Fruit fly (Drosophila melanogaster) whole organism, prepupa: Measurements from ENCODE around the gene CG17855.

Experiments used
- CG10631 ChIP-seq: fragments of 200-800 bp; sonication (Bioruptor generic); optimal IDR thresholded peaks from 2 replicates; lab custom pipeline; 2016; ENCODE audit warnings: missing biosample characterization, missing genetic modification characterization
- CG10669 ChIP-seq: fragments of 200-800 bp; sonication (Bioruptor generic); optimal IDR thresholded peaks from 3 replicates; lab custom pipeline; 2018; ENCODE audit warnings: missing biosample characterization, mild to moderate bottlenecking, missing genetic modification characterization, moderate library complexity
- CG11294 ChIP-seq: fragments of 200-800 bp; sonication (Bioruptor generic); IDR thresholded peaks from 2 replicates; pipeline ENCODE4 v1.3.6; 2022; ENCODE audit warnings: missing biosample characterization, missing genetic modification characterization
- CG11762 ChIP-seq: fragments of 200-800 bp; sonication (Bioruptor generic); optimal IDR thresholded peaks from 3 replicates; lab custom pipeline; 2016; ENCODE audit warnings: missing biosample characterization, missing genetic modification characterization; ENCODE audit not compliant: insufficient read depth
- CG15336 ChIP-seq: fragments of 200-800 bp; sonication (Bioruptor generic); IDR thresholded peaks from 2 replicates; pipeline ENCODE4 v1.3.6; 2022; ENCODE audit warnings: missing biosample characterization, missing genetic modification characterization
- CG1621 ChIP-seq: fragments of 200-800 bp; sonication (Bioruptor generic); optimal IDR thresholded peaks from 3 replicates; lab custom pipeline; 2018; ENCODE audit warnings: missing biosample characterization, mild to moderate bottlenecking, missing genetic modification characterization
- CG16779 ChIP-seq: fragments of 200-800 bp; sonication (Bioruptor generic); optimal IDR thresholded peaks from 3 replicates; lab custom pipeline; 2017; ENCODE audit warnings: missing biosample characterization, mild to moderate bottlenecking, missing genetic modification characterization
- CG31627 ChIP-seq: fragments of 200-800 bp; sonication (Bioruptor generic); optimal IDR thresholded peaks from 3 replicates; lab custom pipeline; 2016; ENCODE audit warnings: missing biosample characterization, missing genetic modification characterization
- CG32006 ChIP-seq: fragments of 200-800 bp; sonication (Bioruptor generic); optimal IDR thresholded peaks from 3 replicates; lab custom pipeline; 2017; ENCODE audit warnings: missing biosample characterization, mild to moderate bottlenecking, missing genetic modification characterization
- CG34406 ChIP-seq: fragments of 200-800 bp; sonication (Bioruptor generic); optimal IDR thresholded peaks from 3 replicates; lab custom pipeline; 2016; ENCODE audit warnings: missing biosample characterization, missing genetic modification characterization
- CG4318 ChIP-seq: fragments of 200-800 bp; sonication (Bioruptor generic); optimal IDR thresholded peaks from 3 replicates; lab custom pipeline; 2017; ENCODE audit warnings: missing biosample characterization, mild to moderate bottlenecking, missing genetic modification characterization
- CG6163 ChIP-seq: fragments of 200-800 bp; sonication (Bioruptor generic); IDR thresholded peaks from 3 replicates; pipeline ENCODE4 v1.3.6; 2022; ENCODE audit warnings: missing biosample characterization, missing genetic modification characterization
- CG6792 ChIP-seq: fragments of 200-800 bp; sonication (Bioruptor generic); optimal IDR thresholded peaks from 3 replicates; lab custom pipeline; 2016; ENCODE audit warnings: missing biosample characterization, missing genetic modification characterization
- CG6808 ChIP-seq: fragments of 200-800 bp; sonication (Bioruptor generic); optimal IDR thresholded peaks from 3 replicates; lab custom pipeline; 2017; ENCODE audit warnings: missing biosample characterization, missing genetic modification characterization, mild to moderate bottlenecking, moderate library complexity, missing genetic modification reagents
- CG6854 ChIP-seq: fragments of 200-800 bp; sonication (Bioruptor generic); optimal IDR thresholded peaks from 2 replicates; lab custom pipeline; 2017; ENCODE audit warnings: missing biosample characterization, mild to moderate bottlenecking, missing genetic modification characterization
- CG7368 ChIP-seq: fragments of 200-800 bp; sonication (Bioruptor generic); optimal IDR thresholded peaks from 3 replicates; lab custom pipeline; 2016; ENCODE audit warnings: missing biosample characterization, missing genetic modification characterization
- CG8119 ChIP-seq: fragments of 200-800 bp; sonication (Bioruptor generic); IDR thresholded peaks from 3 replicates; pipeline ENCODE4 v1.3.6; 2022; ENCODE audit warnings: missing biosample characterization, missing genetic modification characterization
- CG8319 ChIP-seq: fragments of 200-800 bp; sonication (Bioruptor generic); optimal IDR thresholded peaks from 3 replicates; lab custom pipeline; 2016; ENCODE audit warnings: missing biosample characterization, missing genetic modification characterization
- CG8632 ChIP-seq: fragments of 200-800 bp; sonication (Bioruptor generic); optimal IDR thresholded peaks from 3 replicates; lab custom pipeline; 2016; ENCODE audit warnings: missing biosample characterization, missing genetic modification characterization
- CG9139 ChIP-seq: fragments of 200-800 bp; sonication (Bioruptor generic); optimal IDR thresholded peaks from 3 replicates; lab custom pipeline; 2017; ENCODE audit warnings: missing biosample characterization, mild to moderate bottlenecking, missing genetic modification characterization
- Eip75B ChIP-seq: fragments of 200-800 bp; sonication (Bioruptor generic); optimal IDR thresholded peaks from 3 replicates; lab custom pipeline; 2016; ENCODE audit warnings: missing biosample characterization, missing genetic modification characterization
- Eip78C ChIP-seq: fragments of 200-800 bp; sonication (Bioruptor generic); peaks from one replicate; lab custom pipeline; 2016; ENCODE audit warnings: missing biosample characterization, missing genetic modification characterization
- Eip93F ChIP-seq: fragments of 200-800 bp; sonication (Bioruptor generic); optimal IDR thresholded peaks from 2 replicates; lab custom pipeline; 2016; ENCODE audit warnings: missing biosample characterization, mild to moderate bottlenecking, missing genetic modification characterization
- Ets21C ChIP-seq: fragments of 200-800 bp; sonication (Bioruptor generic); optimal IDR thresholded peaks from 3 replicates; lab custom pipeline; 2016; ENCODE audit warnings: missing biosample characterization, missing genetic modification characterization
- Ets96B ChIP-seq: fragments of 200-800 bp; optimal IDR thresholded peaks from 2 replicates; lab custom pipeline; 2019; ENCODE audit warnings: missing biosample characterization, mild to moderate bottlenecking, missing genetic modification characterization, moderate library complexity
- Gug ChIP-seq: fragments of 200-800 bp; sonication (Bioruptor generic); IDR thresholded peaks from 2 replicates; pipeline ENCODE4 v1.3.6; 2022; ENCODE audit warnings: missing biosample characterization, missing genetic modification characterization
- Hr38 ChIP-seq: sonication (Bioruptor generic); optimal IDR thresholded peaks from 2 replicates; lab custom pipeline; 2016; ENCODE audit warnings: missing biosample characterization, missing genetic modification characterization
- Hr39 ChIP-seq: fragments of 200-800 bp; sonication (Bioruptor generic); optimal IDR thresholded peaks from 2 replicates; lab custom pipeline; 2016; ENCODE audit warnings: missing biosample characterization, missing genetic modification characterization
- Hr4 ChIP-seq: fragments of 200-800 bp; sonication (Bioruptor generic); optimal IDR thresholded peaks from 3 replicates; lab custom pipeline; 2016; ENCODE audit warnings: missing biosample characterization, missing genetic modification characterization
- Met ChIP-seq: fragments of 200-800 bp; sonication (Bioruptor generic); optimal IDR thresholded peaks from 3 replicates; lab custom pipeline; 2016; ENCODE audit warnings: missing biosample characterization, missing genetic modification characterization
- OdsH ChIP-seq: fragments of 200-800 bp; sonication (Bioruptor generic); optimal IDR thresholded peaks from 3 replicates; lab custom pipeline; 2016; ENCODE audit warnings: missing biosample characterization, missing genetic modification characterization
- Sox14 ChIP-seq: fragments of 200-800 bp; sonication (Bioruptor generic); optimal IDR thresholded peaks from 3 replicates; lab custom pipeline; 2016; ENCODE audit warnings: missing biosample characterization, missing genetic modification characterization
- Sox15 ChIP-seq: fragments of 200-800 bp; sonication (Bioruptor generic); optimal IDR thresholded peaks from 3 replicates; lab custom pipeline; 2016; ENCODE audit warnings: missing biosample characterization, missing genetic modification characterization
- achi ChIP-seq: fragments of 200-800 bp; sonication (Bioruptor generic); optimal IDR thresholded peaks from 3 replicates; lab custom pipeline; 2016; ENCODE audit warnings: missing biosample characterization, missing genetic modification characterization
- acj6 ChIP-seq: fragments of 200-800 bp; sonication (Bioruptor generic); optimal IDR thresholded peaks from 3 replicates; lab custom pipeline; 2016; ENCODE audit warnings: missing biosample characterization, missing genetic modification characterization
- cyc ChIP-seq: fragments of 200-800 bp; sonication (Bioruptor generic); optimal IDR thresholded peaks from 3 replicates; lab custom pipeline; 2016; ENCODE audit warnings: missing biosample characterization, missing genetic modification characterization
- dac ChIP-seq: fragments of 200-800 bp; sonication (Bioruptor generic); optimal IDR thresholded peaks from 2 replicates; lab custom pipeline; 2017; ENCODE audit warnings: missing biosample characterization, mild to moderate bottlenecking, missing genetic modification characterization
- dsx ChIP-seq: fragments of 200-800 bp; optimal IDR thresholded peaks from 3 replicates; lab custom pipeline; 2019; ENCODE audit warnings: missing biosample characterization, mild to moderate bottlenecking, missing genetic modification characterization, moderate library complexity; ENCODE audit not compliant: poor library complexity, severe bottlenecking
- eg ChIP-seq: fragments of 200-800 bp; sonication (Bioruptor generic); IDR thresholded peaks from 3 replicates; pipeline ENCODE4 v1.3.6; 2022; ENCODE audit warnings: missing biosample characterization, missing genetic modification characterization
- esn ChIP-seq: fragments of 200-800 bp; sonication (Bioruptor generic); optimal IDR thresholded peaks from 2 replicates; lab custom pipeline; 2016; ENCODE audit warnings: missing biosample characterization, mild to moderate bottlenecking, missing genetic modification characterization, moderate library complexity
- fd59A ChIP-seq: fragments of 200-800 bp; sonication (Bioruptor generic); optimal IDR thresholded peaks from 2 replicates; lab custom pipeline; 2017; ENCODE audit warnings: missing biosample characterization, mild to moderate bottlenecking, missing genetic modification characterization, missing genetic modification reagents
- lz ChIP-seq: fragments of 200-800 bp; sonication (Bioruptor generic); optimal IDR thresholded peaks from 3 replicates; lab custom pipeline; 2016; ENCODE audit warnings: missing biosample characterization, missing genetic modification characterization
- net ChIP-seq: fragments of 200-800 bp; sonication (Bioruptor generic); optimal IDR thresholded peaks from 3 replicates; lab custom pipeline; 2016; ENCODE audit warnings: missing biosample characterization, missing genetic modification characterization
- pdm3 ChIP-seq: fragments of 200-800 bp; sonication (Bioruptor generic); optimal IDR thresholded peaks from 3 replicates; lab custom pipeline; 2016; ENCODE audit warnings: missing biosample characterization, missing genetic modification characterization
- salr ChIP-seq, 2 experiments: fragments of 200-800 bp; sonication (Bioruptor generic); optimal IDR thresholded peaks; 3 replicates each; lab custom pipeline; 2016 to 2018; ENCODE audit warnings: missing biosample characterization in 2 of 2, missing genetic modification characterization in 2 of 2, mild to moderate bottlenecking in 1 of 2
- ss ChIP-seq, 2 experiments: fragments of 200-800 bp; sonication (Bioruptor generic); optimal IDR thresholded peaks; 2 replicates in 1 of 2; 3 replicates in 1 of 2; lab custom pipeline; 2017 to 2018; ENCODE audit warnings: mild to moderate bottlenecking in 2 of 2, missing biosample characterization in 2 of 2, missing genetic modification characterization in 2 of 2, moderate library complexity in 1 of 2
- vri ChIP-seq: fragments of 200-800 bp; sonication (Bioruptor generic); optimal IDR thresholded peaks from 3 replicates; lab custom pipeline; 2016; ENCODE audit warnings: missing biosample characterization, mild to moderate bottlenecking, missing genetic modification characterization

Gene CG17855

dm6 chr2L:9569588-9570434 lies 29.5 kb downstream of the CG17855 start (continued):
- peak; percentile 97 for TF ChIP-seq CG34406 (GFP tag; lab: Kevin White, UChicago)
- no peak for TF ChIP-seq Hr38 (GFP tag; lab: Kevin White, UChicago)
- peak; percentile 96 for TF ChIP-seq Ets96B (tag; lab: Kevin White, UChicago)
- TF ChIP-seq lz (GFP tag; lab: Kevin White, UChicago), result peak; percentile 94
- peak; percentile 87 for TF ChIP-seq Hr39 (GFP tag; lab: Kevin White, UChicago)
- TF ChIP-seq Sox15 (GFP tag; lab: Kevin White, UChicago), result peak; percentile 89
- peak; percentile 97 for TF ChIP-seq CG8119 (GFP tag; lab: Robert Waterston, UW)
- TF ChIP-seq CG15336 (GFP tag; lab: Robert Waterston, UW), result peak; percentile 95
- TF ChIP-seq ss (GFP tag; optimal IDR thresholded peaks at IDR 0.05; lab: Kevin White, UChicago), result peak; percentile 97
- TF ChIP-seq CG8319 (GFP tag; lab: Kevin White, UChicago), result peak; percentile 93
- peak; percentile 97 for TF ChIP-seq achi (GFP tag; lab: Kevin White, UChicago)
- TF ChIP-seq CG6854, result peak; percentile 89
- peak; percentile 90 for TF ChIP-seq CG11294
- peak; percentile 92 for TF ChIP-seq eg (GFP tag; lab: Robert Waterston, UW)
- TF ChIP-seq CG7368 (GFP tag; lab: Kevin White, UChicago), result peak; percentile 92
- peak; percentile 93 for TF ChIP-seq Eip75B (GFP tag; lab: Kevin White, UChicago)
- TF ChIP-seq pdm3 (GFP tag; lab: Kevin White, UChicago), result peak; percentile 93
- peak; percentile 89 for TF ChIP-seq Gug (GFP tag; lab: Robert Waterston, UW)
- TF ChIP-seq Sox14 (GFP tag; lab: Kevin White, UChicago), result peak; percentile 93
- TF ChIP-seq CG16779 (tag; lab: Kevin White, UChicago), result peak; percentile 96
- TF ChIP-seq CG31627 (GFP tag; lab: Kevin White, UChicago), result peak; percentile 88
- peak; percentile 90 for TF ChIP-seq cyc (GFP tag; lab: Kevin White, UChicago)
- peak; percentile 95 for TF ChIP-seq CG10669 (GFP tag; lab: Kevin White, UChicago)
- TF ChIP-seq Met (GFP tag; lab: Kevin White, UChicago), result peak; percentile 96
- peak; percentile 87 for TF ChIP-seq Ets21C (GFP tag; lab: Kevin White, UChicago)
- peak; percentile 90 for TF ChIP-seq CG9139 (GFP tag; lab: Kevin White, UChicago)
- TF ChIP-seq vri, result peak; percentile 88
- peak; percentile 96 for TF ChIP-seq CG10631 (GFP tag; lab: Kevin White, UChicago)
- peak; percentile 97 for TF ChIP-seq OdsH (GFP tag; lab: Kevin White, UChicago)
- peak; percentile 90 for TF ChIP-seq dac (GFP tag; lab: Kevin White, UChicago)
- peak; percentile 90 for TF ChIP-seq CG6163 (GFP tag; lab: Robert Waterston, UW)
- peak; percentile 93 for TF ChIP-seq fd59A
- TF ChIP-seq dsx (GFP tag; lab: Kevin White, UChicago), result peak; percentile 95
- TF ChIP-seq CG8632 (GFP tag; lab: Kevin White, UChicago), result peak; percentile 96
- peak; percentile 96 for TF ChIP-seq CG11762
- peak; percentile 96 for TF ChIP-seq acj6
- TF ChIP-seq CG1621, result peak; percentile 90
- TF ChIP-seq net (GFP tag; lab: Kevin White, UChicago), result peak; percentile 97

dm6 chr2L:9570673-9571193 lies 30.4 kb downstream of the CG17855 start:
- no peak for TF ChIP-seq CG8119 (GFP tag; lab: Robert Waterston, UW)
- no peak for TF ChIP-seq cyc (GFP tag; lab: Kevin White, UChicago)
- TF ChIP-seq CG9139 (GFP tag; lab: Kevin White, UChicago), result no peak
- peak; percentile 39 for TF ChIP-seq Eip78C (GFP tag; lab: Kevin White, UChicago)
- no peak for TF ChIP-seq lz (GFP tag; lab: Kevin White, UChicago)
- no peak for TF ChIP-seq Eip93F (GFP tag; lab: Kevin White, UChicago)
- no peak for TF ChIP-seq CG34406 (GFP tag; lab: Kevin White, UChicago)
- no peak for TF ChIP-seq net (GFP tag; lab: Kevin White, UChicago)
- TF ChIP-seq salr (GFP tag; optimal IDR thresholded peaks at IDR 0.05; lab: Kevin White, UChicago), result no peak
- no peak for TF ChIP-seq CG6808 (GFP tag; lab: Kevin White, UChicago)
- peak; percentile 3 for TF ChIP-seq Sox14 (GFP tag; lab: Kevin White, UChicago)
- no peak for TF ChIP-seq CG16779 (tag; lab: Kevin White, UChicago)
- TF ChIP-seq CG8632 (GFP tag; lab: Kevin White, UChicago), result no peak
- TF ChIP-seq CG32006 (GFP tag; lab: Kevin White, UChicago), result no peak
- TF ChIP-seq eg (GFP tag; lab: Robert Waterston, UW), result 0 out of 3 replicates have a peak, but pooled peaks have one; percentile 24
- TF ChIP-seq ss (GFP tag; optimal IDR thresholded peaks at IDR 0.05; lab: Kevin White, UChicago), result no peak
- TF ChIP-seq dsx (GFP tag; lab: Kevin White, UChicago), result peak; percentile 89
- TF ChIP-seq esn (GFP tag; lab: Kevin White, UChicago), result no peak
- TF ChIP-seq CG6792 (GFP tag; lab: Kevin White, UChicago), result no peak
- TF ChIP-seq Hr4 (GFP tag; lab: Kevin White, UChicago), result no peak
- TF ChIP-seq Sox15 (GFP tag; lab: Kevin White, UChicago), result no peak
- no peak for TF ChIP-seq CG4318 (GFP tag; lab: Kevin White, UChicago)
